Worm (Caenorhabditis elegans) whole organism, L2 larva: Measurements from ENCODE around the gene F22E5.2.

Experiments
- C34F6.9 ChIP-seq: fragments of 150-350 bp; optimal IDR thresholded peaks from 2 replicates; lab custom pipeline; 2014; ENCODE audit warnings: missing biosample characterization, missing genetic modification characterization
- alr-1 ChIP-seq: fragments of 150-350 bp; optimal IDR thresholded peaks from 2 replicates; lab custom pipeline; 2014; ENCODE audit warnings: missing biosample characterization, missing genetic modification characterization
- ama-1 ChIP-seq: fragments of 150-350 bp; optimal IDR thresholded peaks from 2 replicates; lab custom pipeline; 2018; ENCODE audit warnings: inconsistent platforms
- ceh-82 ChIP-seq: fragments of 150-350 bp; optimal IDR thresholded peaks from 2 replicates; lab custom pipeline; 2014; ENCODE audit warnings: missing biosample characterization, missing genetic modification characterization
- dmd-4 ChIP-seq: sonication (generic microtip); optimal IDR thresholded peaks from 2 replicates; lab custom pipeline; 2017; ENCODE audit warnings: missing biosample characterization, missing genetic modification characterization
- elt-1 ChIP-seq: fragments of 150-350 bp; optimal IDR thresholded peaks from 2 replicates; lab custom pipeline; 2014; ENCODE audit warnings: missing biosample characterization, missing genetic modification characterization
- lsy-2 ChIP-seq, 2 experiments: fragments of 150-350 bp in 1 of 2; sonication (generic microtip) in 1 of 2; optimal IDR thresholded peaks; 2 replicates each; lab custom pipeline; 2014 to 2017; ENCODE audit warnings: missing biosample characterization in 2 of 2, missing genetic modification characterization in 2 of 2
- mdl-1 ChIP-seq, 2 experiments: fragments of 150-350 bp in 1 of 2; sonication (generic microtip) in 1 of 2; optimal IDR thresholded peaks; 2 replicates each; lab custom pipeline; 2017; ENCODE audit warnings: missing biosample characterization in 2 of 2, missing genetic modification characterization in 2 of 2
- nhr-237 ChIP-seq: fragments of 150-350 bp; optimal IDR thresholded peaks from 2 replicates; lab custom pipeline; 2014; ENCODE audit warnings: missing biosample characterization, missing genetic modification characterization
- sma-3 ChIP-seq: sonication (generic microtip); optimal IDR thresholded peaks from 2 replicates; lab custom pipeline; 2016; ENCODE audit warnings: missing genetic modification reagents, missing genetic modification characterization, missing compliant biosample characterization
- unc-39 ChIP-seq: fragments of 150-350 bp; optimal IDR thresholded peaks from 2 replicates; lab custom pipeline; 2014; ENCODE audit warnings: missing biosample characterization, missing genetic modification characterization
- ztf-11 ChIP-seq: sonication (generic microtip); optimal IDR thresholded peaks from 2 replicates; lab custom pipeline; 2017; ENCODE audit warnings: missing biosample characterization, missing genetic modification characterization
- ztf-4 ChIP-seq: fragments of 150-350 bp; optimal IDR thresholded peaks from 2 replicates; lab custom pipeline; 2014; ENCODE audit warnings: missing biosample characterization, missing genetic modification characterization

ce11 chrII:2677534-2678168, 12.5 kb downstream of the F22E5.2 start, which contains the start of gene F22E5.17:
- no peak for TF ChIP-seq ztf-11 (tag; lab: Kevin White, UChicago)
- TF ChIP-seq elt-1 (tag; lab: Kevin White, UChicago), result no peak
- TF ChIP-seq lsy-2 (tag; optimal IDR thresholded peaks at IDR 0.05; lab: Kevin White, UChicago), result no peak
- TF ChIP-seq nhr-237 (tag; lab: Kevin White, UChicago), result no peak
- TF ChIP-seq C34F6.9 (tag; lab: Kevin White, UChicago), result no peak
- no peak for TF ChIP-seq ama-1 (lab: Kevin White, UChicago)
- TF ChIP-seq ztf-4 (tag; lab: Kevin White, UChicago), result no peak
- TF ChIP-seq sma-3, result no peak
- TF ChIP-seq ceh-82 (tag; lab: Kevin White, UChicago), result no peak
- no peak for TF ChIP-seq mdl-1 (tag; optimal IDR thresholded peaks at IDR 0.05; lab: Kevin White, UChicago)
- TF ChIP-seq dmd-4, result no peak
- TF ChIP-seq alr-1, result no peak
- TF ChIP-seq unc-39 (tag; lab: Kevin White, UChicago), result no peak
